Worm (Caenorhabditis elegans): ENCODE measurements around the gene rps-13.

Gene rps-13

DNA sequence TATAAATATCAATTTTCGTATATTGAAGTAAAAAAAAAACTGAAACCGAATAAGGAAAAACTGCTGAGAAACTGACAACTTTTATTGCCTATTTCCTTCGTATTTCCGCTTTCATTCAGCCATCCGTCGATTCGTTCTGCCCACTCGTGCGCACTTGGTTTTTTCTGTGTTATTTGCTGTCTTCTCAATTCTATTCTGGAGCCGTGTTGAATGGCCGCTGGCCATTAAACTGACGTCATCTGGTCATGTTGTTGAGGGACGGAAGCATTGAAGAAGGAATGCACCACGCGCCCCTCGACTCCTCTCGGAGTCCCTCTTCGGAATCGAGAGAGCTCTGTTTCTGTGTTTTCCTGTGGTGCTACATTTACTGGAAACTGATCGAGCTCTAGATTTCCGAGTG lies 26.2 kb downstream of the rps-13 start (continued):
- TF ChIP-seq egl-43 (GFP tag; IDR thresholded peaks at IDR 0.05) (peak; percentile 67; the same call in 1 of the 2 replicates), vab-7 (GFP tag; IDR thresholded peaks at IDR 0.05) (no peak), set-16 (GFP tag; IDR thresholded peaks at IDR 0.05) (peak; percentile 35; the same call in 1 of the 2 replicates)

ce11 chrIII:6345968-6346498 lies 28.8 kb downstream of the rps-13 start, which contains the start of the genes trmt-10C.2 and C56G2.22:
TSS of gene trmt-10C.2 (plus strand) at chrIII:6346281.
TSS of gene C56G2.22 (plus strand) at chrIII:6346448.
- TF ChIP-seq mep-1 (tag; optimal IDR thresholded peaks at IDR 0.05) (no peak), nhr-102 (tag; optimal IDR thresholded peaks at IDR 0.05) (no peak), ceh-44 (GFP tag; IDR thresholded peaks at IDR 0.05) (no peak), unc-62 (GFP tag; optimal IDR thresholded peaks at IDR 0.05 in 1 of 2) (no peak), unc-62 (tag; optimal IDR thresholded peaks at IDR 0.05) (no peak), cey-2 (tag; optimal IDR thresholded peaks at IDR 0.05; ENCODE audit: borderline replicate concordance, insufficient read depth) (no peak), Y5F2A.4 (GFP tag; optimal IDR thresholded peaks at IDR 0.05) (no peak), ceh-82 (tag; optimal IDR thresholded peaks at IDR 0.05) (no peak), lin-15B (tag; optimal IDR thresholded peaks at IDR 0.05) (no peak), hmg-1.1 (GFP tag; IDR thresholded peaks at IDR 0.05) (no peak), zag-1 (tag; optimal IDR thresholded peaks at IDR 0.05) (no peak), nhr-6 (tag; optimal IDR thresholded peaks at IDR 0.05) (no peak), zfp-2 (tag; optimal IDR thresholded peaks at IDR 0.05) (no peak), lim-7 (GFP tag; IDR thresholded peaks at IDR 0.05) (no peak), fos-1 (tag; optimal IDR thresholded peaks at IDR 0.05) (no peak), daf-16 (GFP tag; optimal IDR thresholded peaks at IDR 0.05) (no peak), daf-16 (tag; optimal IDR thresholded peaks at IDR 0.05) (peak; percentile 87), F10B5.3 (tag; optimal IDR thresholded peaks at IDR 0.05) (no peak), fkh-10 (GFP tag; optimal IDR thresholded peaks at IDR 0.05) (no peak), aha-1 (tag) (peak; percentile 2), mdl-1 (tag; optimal IDR thresholded peaks at IDR 0.05) (no peak), egl-27 (tag; optimal IDR thresholded peaks at IDR 0.05) (no peak), pha-4 (GFP tag; IDR thresholded peaks at IDR 0.05) (no peak), pha-4 (tag; optimal IDR thresholded peaks at IDR 0.05) (peak; percentile 8), zip-11 (GFP tag; IDR thresholded peaks at IDR 0.05) (no peak), snpc-1.2 (GFP tag; IDR thresholded peaks at IDR 0.05) (no peak)

DNA sequence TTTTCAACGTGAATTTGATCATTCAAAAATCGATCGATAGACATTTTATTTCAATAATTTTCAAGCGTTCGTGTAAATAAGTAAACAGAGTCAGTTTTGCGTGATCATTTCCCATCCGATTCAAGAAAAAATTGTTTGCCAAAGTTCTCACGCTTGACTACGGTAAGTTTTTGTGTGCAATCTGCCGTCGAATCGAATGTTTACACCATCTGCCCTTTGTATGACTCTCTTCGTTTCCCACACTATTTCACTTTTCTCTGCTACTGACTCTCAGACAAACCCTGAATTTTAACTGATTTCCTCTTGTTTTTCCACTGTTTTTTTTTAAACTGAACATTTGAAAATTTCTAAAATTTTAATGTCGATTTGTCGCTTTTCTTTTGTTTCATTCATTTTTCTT lies 30.1 kb downstream of the rps-13 start:
- TF ChIP-seq fos-1 (tag; optimal IDR thresholded peaks at IDR 0.05) (no peak), lin-13 (GFP tag; optimal IDR thresholded peaks at IDR 0.05) (peak; percentile 85), F10B5.3 (tag; optimal IDR thresholded peaks at IDR 0.05) (no peak), ZK337.2 (GFP tag; IDR thresholded peaks at IDR 0.05) (no peak), set-16 (GFP tag; IDR thresholded peaks at IDR 0.05) (no peak), cey-2 (tag; optimal IDR thresholded peaks at IDR 0.05; ENCODE audit: borderline replicate concordance, insufficient read depth) (no peak), dmd-9 (GFP tag; IDR thresholded peaks at IDR 0.05) (no peak), skn-1 (tag; optimal IDR thresholded peaks at IDR 0.05) (no peak), Y5F2A.4 (GFP tag; optimal IDR thresholded peaks at IDR 0.05) (no peak), F44E2.7 (GFP tag; IDR thresholded peaks at IDR 0.05) (no peak), Y105C5A.15 (GFP tag; IDR thresholded peaks at IDR 0.05) (no peak), mep-1 (tag; optimal IDR thresholded peaks at IDR 0.05) (peak; percentile 87), ceh-20 (GFP tag; IDR thresholded peaks at IDR 0.05) (0 out of 2 replicates have a peak, but pooled peaks have one; percentile 33), lim-7 (GFP tag; IDR thresholded peaks at IDR 0.05) (0 out of 2 replicates have a peak, but pooled peaks have one; percentile 51), spr-3 (GFP tag; optimal IDR thresholded peaks at IDR 0.05) (no peak), duxl-1 (tag; optimal IDR thresholded peaks at IDR 0.05; ENCODE audit: poor library complexity) (no peak), hlh-30 (tag; optimal IDR thresholded peaks at IDR 0.05; ENCODE audit: insufficient read depth) (peak; percentile 71), hmg-1.1 (GFP tag; IDR thresholded peaks at IDR 0.05) (peak; percentile 81), nhr-41 (GFP tag; IDR thresholded peaks at IDR 0.05) (no peak), Y75B8A.6 (GFP tag; IDR thresholded peaks at IDR 0.05) (no peak), pha-4 (GFP tag; IDR thresholded peaks at IDR 0.05) (peak; percentile 65; the same call in 1 of the 2 replicates), pha-4 (tag; optimal IDR thresholded peaks at IDR 0.05) (peak; percentile 8), pqm-1 (tag; optimal IDR thresholded peaks at IDR 0.05) (no peak), mdl-1 (tag; optimal IDR thresholded peaks at IDR 0.05) (peak in 1 of 2 experiments; percentile 78), spr-1 (tag; optimal IDR thresholded peaks at IDR 0.05) (no peak), saeg-2 (GFP tag; IDR thresholded peaks at IDR 0.05) (no peak), daf-12 (tag; optimal IDR thresholded peaks at IDR 0.05) (no peak), ztf-11 (tag; optimal IDR thresholded peaks at IDR 0.05) (no peak), mdt-29 (GFP tag; IDR thresholded peaks at IDR 0.05) (peak; percentile 58; the same call in 1 of the 2 replicates), lin-1 (GFP tag; IDR thresholded peaks at IDR 0.05) (no peak)
